Fruit fly (Drosophila melanogaster) whole organism, embryonic: ENCODE results near the gene sdk.
A peak's percentile ranks its signal among the peaks of the same experiment; 100 is the strongest.

Source experiments
- Antp ChIP-seq: fragments of 200-800 bp; sonication (Bioruptor generic); optimal IDR thresholded peaks from 3 replicates; lab custom pipeline; 2016; ENCODE audit warnings: missing biosample characterization, missing genetic modification characterization
- CG10979 ChIP-seq: fragments of 200-800 bp; sonication (Bioruptor generic); optimal IDR thresholded peaks from 2 replicates; lab custom pipeline; 2018; ENCODE audit warnings: missing biosample characterization, mild to moderate bottlenecking, missing genetic modification characterization, moderate library complexity
- CG11504 ChIP-seq: fragments of 200-800 bp; sonication (Bioruptor generic); optimal IDR thresholded peaks from 3 replicates; lab custom pipeline; 2019; ENCODE audit warnings: missing biosample characterization, mild to moderate bottlenecking, missing genetic modification characterization, moderate library complexity
- CG1233 ChIP-seq: fragments of 200-800 bp; sonication (Bioruptor generic); optimal IDR thresholded peaks from 4 replicates; lab custom pipeline; 2018; ENCODE audit warnings: missing biosample characterization, mild to moderate bottlenecking, missing genetic modification characterization
- CG13424 ChIP-seq: fragments of 200-800 bp; sonication (Bioruptor generic); optimal IDR thresholded peaks from 2 replicates; lab custom pipeline; 2019; ENCODE audit warnings: missing biosample characterization, mild to moderate bottlenecking, missing genetic modification characterization, moderate library complexity
- CG14710 ChIP-seq: fragments of 200-800 bp; sonication (Bioruptor generic); optimal IDR thresholded peaks from 3 replicates; lab custom pipeline; 2019; ENCODE audit warnings: missing biosample characterization, mild to moderate bottlenecking, missing genetic modification characterization, moderate library complexity
- CG15601 ChIP-seq: fragments of 200-800 bp; sonication (Bioruptor generic); optimal IDR thresholded peaks from 3 replicates; lab custom pipeline; 2019; ENCODE audit warnings: missing biosample characterization, mild to moderate bottlenecking, missing genetic modification characterization, moderate library complexity
- CG15696 ChIP-seq: fragments of 200-800 bp; sonication (Bioruptor generic); optimal IDR thresholded peaks from 2 replicates; lab custom pipeline; 2019; ENCODE audit warnings: missing biosample characterization, mild to moderate bottlenecking, missing genetic modification characterization, moderate library complexity
- CG18262 ChIP-seq: fragments of 200-800 bp; optimal IDR thresholded peaks from 3 replicates; lab custom pipeline; 2019; ENCODE audit warnings: missing biosample characterization, mild to moderate bottlenecking, missing genetic modification characterization, moderate library complexity
- CG1832 ChIP-seq: fragments of 200-800 bp; sonication (Bioruptor generic); optimal IDR thresholded peaks from 2 replicates; lab custom pipeline; 2017; ENCODE audit warnings: missing biosample characterization, mild to moderate bottlenecking, missing genetic modification characterization, inconsistent platforms
- CG18599 ChIP-seq: fragments of 200-800 bp; sonication (Bioruptor generic); optimal IDR thresholded peaks from 3 replicates; lab custom pipeline; 2017; ENCODE audit warnings: missing biosample characterization, missing genetic modification characterization, mild to moderate bottlenecking, moderate library complexity, missing genetic modification reagents
- CG32532 ChIP-seq: fragments of 200-800 bp; sonication (Bioruptor generic); IDR thresholded peaks from 2 replicates; pipeline ENCODE4 v1.3.6; 2022; ENCODE audit warnings: missing biosample characterization, missing genetic modification characterization
- CG3281 ChIP-seq: fragments of 200-800 bp; sonication (Bioruptor generic); optimal IDR thresholded peaks from 3 replicates; lab custom pipeline; 2017; ENCODE audit warnings: missing biosample characterization, mild to moderate bottlenecking, missing genetic modification characterization
- CG3407 ChIP-seq: fragments of 200-800 bp; sonication (Bioruptor generic); optimal IDR thresholded peaks from 2 replicates; lab custom pipeline; 2018; ENCODE audit warnings: missing biosample characterization, mild to moderate bottlenecking, missing genetic modification characterization
- CG34376 ChIP-seq: fragments of 200-800 bp; sonication (Bioruptor generic); optimal IDR thresholded peaks from 2 replicates; lab custom pipeline; 2018; ENCODE audit warnings: missing biosample characterization, mild to moderate bottlenecking, missing genetic modification characterization
- CG4854 ChIP-seq: fragments of 200-800 bp; sonication (Bioruptor generic); optimal IDR thresholded peaks from 2 replicates; lab custom pipeline; 2016; ENCODE audit warnings: missing biosample characterization, missing genetic modification characterization, inconsistent platforms
- CG6254 ChIP-seq: fragments of 200-800 bp; sonication (Bioruptor generic); optimal IDR thresholded peaks from 3 replicates; lab custom pipeline; 2017; ENCODE audit warnings: mild to moderate bottlenecking, missing biosample characterization, missing genetic modification reagents, missing genetic modification characterization
- CG6683 ChIP-seq: fragments of 200-800 bp; sonication (Bioruptor generic); optimal IDR thresholded peaks from 2 replicates; lab custom pipeline; 2017; ENCODE audit warnings: missing biosample characterization, mild to moderate bottlenecking, missing genetic modification characterization, missing genetic modification reagents
- CG6813 ChIP-seq: fragments of 200-800 bp; sonication (Bioruptor generic); optimal IDR thresholded peaks from 2 replicates; lab custom pipeline; 2017; ENCODE audit warnings: missing biosample characterization, missing genetic modification characterization, mild to moderate bottlenecking, moderate library complexity, missing genetic modification reagents
- CG8944 ChIP-seq: fragments of 200-800 bp; sonication (Bioruptor generic); optimal IDR thresholded peaks from 3 replicates; lab custom pipeline; 2016; ENCODE audit warnings: missing biosample characterization, missing genetic modification characterization
- CG9437 ChIP-seq: fragments of 200-800 bp; sonication (Bioruptor generic); optimal IDR thresholded peaks from 2 replicates; lab custom pipeline; 2018; ENCODE audit warnings: missing biosample characterization, mild to moderate bottlenecking, missing genetic modification characterization
- CG9727 ChIP-seq: fragments of 200-800 bp; sonication (Bioruptor generic); optimal IDR thresholded peaks from 3 replicates; lab custom pipeline; 2017; ENCODE audit warnings: missing biosample characterization, mild to moderate bottlenecking, missing genetic modification characterization
- Camta ChIP-seq: fragments of 200-800 bp; sonication (Bioruptor generic); optimal IDR thresholded peaks from 2 replicates; lab custom pipeline; 2016; ENCODE audit warnings: missing biosample characterization, missing genetic modification characterization
- D ChIP-seq, 2 experiments: fragments of 200-800 bp in 1 of 2; fragments of >200 bp in 1 of 2; sonication (Bioruptor generic) in 1 of 2; optimal IDR thresholded peaks; 2 replicates in 1 of 2; 3 replicates in 1 of 2; lab custom pipeline; 2017; ENCODE audit warnings: mild to moderate bottlenecking in 1 of 2, missing biosample characterization in 1 of 2, missing genetic modification characterization in 1 of 2, missing genetic modification reagents in 1 of 2
- Dad ChIP-seq: fragments of 200-800 bp; sonication (Bioruptor generic); optimal IDR thresholded peaks from 3 replicates; lab custom pipeline; 2016; ENCODE audit warnings: missing biosample characterization, missing genetic modification characterization
- Med ChIP-seq: fragments of 200-800 bp; sonication (Bioruptor generic); peaks from one replicate; lab custom pipeline; 2016; ENCODE audit warnings: missing biosample characterization, missing genetic modification characterization, mild to moderate bottlenecking, inconsistent platforms, moderate library complexity
- Optix ChIP-seq: fragments of 200-800 bp; sonication (Bioruptor generic); IDR thresholded peaks from 3 replicates; pipeline ENCODE4 v1.3.6; 2022; ENCODE audit warnings: missing biosample characterization, missing genetic modification characterization
- Spps ChIP-seq: fragments of 200-800 bp; sonication (Bioruptor generic); optimal IDR thresholded peaks from 2 replicates; lab custom pipeline; 2018; ENCODE audit warnings: missing biosample characterization, mild to moderate bottlenecking, missing genetic modification characterization
- Sry-δ ChIP-seq: fragments of 200-800 bp; sonication (Bioruptor generic); optimal IDR thresholded peaks from 2 replicates; lab custom pipeline; 2016; ENCODE audit warnings: missing biosample characterization, missing genetic modification characterization
- Stat92E ChIP-seq, 3 experiments: fragments of >200 bp in 2 of 3; fragments of 200-800 bp in 1 of 3; sonication (Bioruptor generic) in 1 of 3; optimal IDR thresholded peaks; 2 replicates each; lab custom pipeline; 2017 to 2019; ENCODE audit warnings: missing biosample characterization in 3 of 3, missing genetic modification characterization in 3 of 3, mild to moderate bottlenecking in 1 of 3, moderate library complexity in 1 of 3
- Tbp ChIP-seq: fragments of >200 bp; optimal IDR thresholded peaks from 2 replicates; lab custom pipeline; 2018; ENCODE audit warnings: missing biosample characterization, missing genetic modification characterization
- Xrp1 ChIP-seq: fragments of 200-800 bp; sonication (Bioruptor generic); IDR thresholded peaks from 2 replicates; pipeline ENCODE4 v1.3.6; 2022; ENCODE audit warnings: missing biosample characterization, missing genetic modification characterization
- ash1 ChIP-seq: fragments of 200-800 bp; sonication (Bioruptor generic); optimal IDR thresholded peaks from 2 replicates; lab custom pipeline; 2018; ENCODE audit warnings: missing biosample characterization, mild to moderate bottlenecking, missing genetic modification characterization
- fd96Cb ChIP-seq: fragments of 200-800 bp; sonication (Bioruptor generic); optimal IDR thresholded peaks from 2 replicates; lab custom pipeline; 2018; ENCODE audit warnings: missing biosample characterization, mild to moderate bottlenecking, missing genetic modification characterization, moderate library complexity
- gcm ChIP-seq: fragments of 200-800 bp; sonication (Bioruptor generic); optimal IDR thresholded peaks from 2 replicates; lab custom pipeline; 2019; ENCODE audit warnings: missing biosample characterization, mild to moderate bottlenecking, missing genetic modification characterization, moderate library complexity
- hb ChIP-seq: fragments of 200-800 bp; sonication (Bioruptor generic); IDR thresholded peaks from 3 replicates; pipeline ENCODE4 v1.3.6; 2022; ENCODE audit warnings: missing biosample characterization, missing genetic modification characterization; ENCODE audit not compliant: partially characterized antibody
- kni ChIP-seq: fragments of 200-800 bp; sonication (Bioruptor generic); optimal IDR thresholded peaks from 3 replicates; lab custom pipeline; 2017; ENCODE audit warnings: mild to moderate bottlenecking, missing biosample characterization, missing genetic modification reagents, missing genetic modification characterization
- lola ChIP-seq, 3 experiments: fragments of >200 bp in 2 of 3; fragments of 200-800 bp in 1 of 3; sonication (Bioruptor generic) in 1 of 3; optimal IDR thresholded peaks; 2 replicates each; lab custom pipeline; 2017 to 2019; ENCODE audit warnings: missing biosample characterization in 3 of 3, missing genetic modification characterization in 3 of 3, mild to moderate bottlenecking in 1 of 3, moderate library complexity in 1 of 3
- mirr ChIP-seq: fragments of 200-800 bp; sonication (Bioruptor generic); optimal IDR thresholded peaks from 3 replicates; lab custom pipeline; 2018; ENCODE audit warnings: missing biosample characterization, mild to moderate bottlenecking, missing genetic modification characterization
- oc ChIP-seq: fragments of 200-800 bp; sonication (Bioruptor generic); optimal IDR thresholded peaks from 2 replicates; lab custom pipeline; 2018; ENCODE audit warnings: missing biosample characterization, mild to moderate bottlenecking, missing genetic modification characterization, moderate library complexity
- org-1 ChIP-seq: fragments of 200-800 bp; sonication (Bioruptor generic); optimal IDR thresholded peaks from 2 replicates; lab custom pipeline; 2017; ENCODE audit warnings: missing biosample characterization, missing genetic modification characterization
- otp ChIP-seq: fragments of 200-800 bp; sonication (Bioruptor generic); IDR thresholded peaks from 3 replicates; pipeline ENCODE4, ENCODE4 v1.3.6; 2022; ENCODE audit warnings: missing biosample characterization, missing genetic modification characterization
- slou ChIP-seq: fragments of 200-800 bp; sonication (Bioruptor generic); optimal IDR thresholded peaks from 3 replicates; lab custom pipeline; 2016; ENCODE audit warnings: missing biosample characterization, missing genetic modification characterization
- sug ChIP-seq: fragments of 200-800 bp; optimal IDR thresholded peaks from 2 replicates; lab custom pipeline; 2019; ENCODE audit warnings: missing biosample characterization, mild to moderate bottlenecking, missing genetic modification characterization, moderate library complexity
- twi ChIP-seq: fragments of 200-800 bp; optimal IDR thresholded peaks from 2 replicates; lab custom pipeline; 2019; ENCODE audit warnings: missing biosample characterization, mild to moderate bottlenecking, missing genetic modification characterization, moderate library complexity
- z ChIP-seq: fragments of 200-800 bp; sonication (Bioruptor generic); IDR thresholded peaks from 3 replicates; pipeline ENCODE4 v1.3.6; 2022; ENCODE audit warnings: missing biosample characterization, missing genetic modification characterization
- zf30C ChIP-seq: fragments of 200-800 bp; sonication (Bioruptor generic); optimal IDR thresholded peaks from 3 replicates; lab custom pipeline; 2018; ENCODE audit warnings: missing biosample characterization, mild to moderate bottlenecking, missing genetic modification characterization

The sdk gene

dm6 chrX:768480-769123 lies 82.0 kb downstream of the sdk start (continued):
- TF ChIP-seq Antp (GFP tag; lab: Kevin White, UChicago) = no peak
- no peak for TF ChIP-seq CG4854 (GFP tag; lab: Kevin White, UChicago)
- peak; percentile 88 for TF ChIP-seq oc (tag; lab: Kevin White, UChicago)
- TF ChIP-seq sug (tag; lab: Kevin White, UChicago) = peak; percentile 35
- TF ChIP-seq CG14710 (tag; lab: Kevin White, UChicago) = peak; percentile 10
- TF ChIP-seq ash1 (GFP tag; lab: Kevin White, UChicago) = no peak
- no peak for TF ChIP-seq CG9727 (GFP tag; lab: Kevin White, UChicago)
- no peak for TF ChIP-seq CG11504 (tag; lab: Kevin White, UChicago)
- TF ChIP-seq CG3407 = peak; percentile 4
- TF ChIP-seq CG15696 (tag; lab: Kevin White, UChicago) = peak; percentile 28
- TF ChIP-seq Optix (GFP tag; lab: Robert Waterston, UW) = 0 out of 3 replicates have a peak, but pooled peaks have one; percentile 7
- TF ChIP-seq CG34376 (GFP tag; lab: Kevin White, UChicago) = no peak
- TF ChIP-seq D (optimal IDR thresholded peaks at IDR 0.05; lab: Kevin White, UChicago) = no peak
- peak; percentile 8 for TF ChIP-seq D (GFP tag; optimal IDR thresholded peaks at IDR 0.05; lab: Kevin White, UChicago)
- TF ChIP-seq CG6254 (GFP tag; lab: Kevin White, UChicago) = peak; percentile 97
- peak; percentile 3 for TF ChIP-seq CG15601
- TF ChIP-seq twi (tag; lab: Kevin White, UChicago) = no peak
- peak; percentile 6 for TF ChIP-seq CG1233 (GFP tag; lab: Kevin White, UChicago)
- TF ChIP-seq z = no peak
- peak; percentile 16 for TF ChIP-seq Spps (tag; lab: Kevin White, UChicago)
- TF ChIP-seq gcm = peak; percentile 4
- no peak for TF ChIP-seq CG18262 (tag; lab: Kevin White, UChicago)
- peak; percentile 12 for TF ChIP-seq org-1 (GFP tag; lab: Kevin White, UChicago)
- peak; percentile 70 for TF ChIP-seq Med (GFP tag; lab: Kevin White, UChicago)
- TF ChIP-seq Tbp (GFP tag; lab: Kevin White, UChicago) = no peak
- no peak for TF ChIP-seq slou (GFP tag; lab: Kevin White, UChicago)
- TF ChIP-seq Dad (GFP tag; lab: Kevin White, UChicago) = no peak
- TF ChIP-seq fd96Cb (tag; lab: Kevin White, UChicago) = no peak
- no peak for TF ChIP-seq CG1832
- no peak for TF ChIP-seq CG10979
- TF ChIP-seq Sry-δ (GFP tag; lab: Kevin White, UChicago) = peak; percentile 39
- TF ChIP-seq CG18599 (GFP tag; lab: Kevin White, UChicago) = peak; percentile 26
- peak; percentile 14 for TF ChIP-seq mirr (GFP tag; lab: Kevin White, UChicago)
- TF ChIP-seq CG13424 = no peak
- peak; percentile 44 for TF ChIP-seq CG6813 (GFP tag; lab: Kevin White, UChicago)
- TF ChIP-seq Stat92E (GFP tag; optimal IDR thresholded peaks at IDR 0.05; lab: Kevin White, UChicago) = no peak
- TF ChIP-seq CG8944 = no peak
- no peak for TF ChIP-seq zf30C (GFP tag; lab: Kevin White, UChicago)
- peak; percentile 38; the same call in 1 of the 2 replicates for TF ChIP-seq Xrp1
- TF ChIP-seq hb (GFP tag; lab: Robert Waterston, UW) = no peak
- TF ChIP-seq kni (GFP tag; lab: Kevin White, UChicago) = peak; percentile 79
- TF ChIP-seq CG3281 (GFP tag; lab: Kevin White, UChicago) = no peak
- TF ChIP-seq otp (GFP tag; lab: Robert Waterston, UW) = 0 out of 3 replicates have a peak, but pooled peaks have one; percentile 28
- TF ChIP-seq CG32532 (GFP tag; lab: Robert Waterston, UW) = 0 out of 2 replicates have a peak, but pooled peaks have one; percentile 5
- TF ChIP-seq CG6683 (GFP tag; lab: Kevin White, UChicago) = no peak
- no peak for TF ChIP-seq CG9437 (GFP tag; lab: Kevin White, UChicago)
- TF ChIP-seq lola (GFP tag; optimal IDR thresholded peaks at IDR 0.05; lab: Kevin White, UChicago) = peak in 1 of 3 experiments; percentile 2
- no peak for TF ChIP-seq Camta (GFP tag; lab: Kevin White, UChicago)
